Fruit fly (Drosophila melanogaster) S2 (cell line): ENCODE data around the gene CG6656.

ENCODE experiments used
- CG8478 ChIP-seq: fragments of >200 bp; optimal IDR thresholded peaks from 2 replicates; lab custom pipeline; 2018
- CTCF ChIP-seq, 2 experiments: fragments of >200 bp; optimal IDR thresholded peaks; 2 replicates each; lab custom pipeline; 2018

dm6 chr3R:21841474-21842376 is 33.4 kb upstream of the CG6656 start:
- TF ChIP-seq CG8478 (lab: Kevin White, UChicago): no peak
- no peak for TF ChIP-seq CTCF (optimal IDR thresholded peaks at IDR 0.05; lab: Kevin White, UChicago)
